Fruit fly (Drosophila melanogaster): Measurements from ENCODE around the gene CG17321.

dm6 chr2L:18867815-18868214 lies 22.8 kb downstream of the CG17321 start:
- TF ChIP-seq cyc (GFP tag; optimal IDR thresholded peaks at IDR 0.05): no peak
- no peak for TF ChIP-seq salr (GFP tag; optimal IDR thresholded peaks at IDR 0.05)
- no peak for TF ChIP-seq CG10631 (GFP tag; optimal IDR thresholded peaks at IDR 0.05)
- TF ChIP-seq CG6854 (GFP tag; optimal IDR thresholded peaks at IDR 0.05): no peak
- no peak for TF ChIP-seq CG16779 (tag; optimal IDR thresholded peaks at IDR 0.05)
- no peak for TF ChIP-seq Blimp-1 (GFP tag; optimal IDR thresholded peaks at IDR 0.05)
- no peak for TF ChIP-seq Eip75B (GFP tag; optimal IDR thresholded peaks at IDR 0.05)
- TF ChIP-seq CG15336 (GFP tag; IDR thresholded peaks at IDR 0.05): no peak
- no peak for TF ChIP-seq CG34406 (GFP tag; optimal IDR thresholded peaks at IDR 0.05)
- no peak for TF ChIP-seq CG32006 (GFP tag; optimal IDR thresholded peaks at IDR 0.05)

Measured in whole organism, prepupa.